Fruit fly (Drosophila melanogaster): ENCODE data around the gene CG6813.

Gene CG6813

DNA sequence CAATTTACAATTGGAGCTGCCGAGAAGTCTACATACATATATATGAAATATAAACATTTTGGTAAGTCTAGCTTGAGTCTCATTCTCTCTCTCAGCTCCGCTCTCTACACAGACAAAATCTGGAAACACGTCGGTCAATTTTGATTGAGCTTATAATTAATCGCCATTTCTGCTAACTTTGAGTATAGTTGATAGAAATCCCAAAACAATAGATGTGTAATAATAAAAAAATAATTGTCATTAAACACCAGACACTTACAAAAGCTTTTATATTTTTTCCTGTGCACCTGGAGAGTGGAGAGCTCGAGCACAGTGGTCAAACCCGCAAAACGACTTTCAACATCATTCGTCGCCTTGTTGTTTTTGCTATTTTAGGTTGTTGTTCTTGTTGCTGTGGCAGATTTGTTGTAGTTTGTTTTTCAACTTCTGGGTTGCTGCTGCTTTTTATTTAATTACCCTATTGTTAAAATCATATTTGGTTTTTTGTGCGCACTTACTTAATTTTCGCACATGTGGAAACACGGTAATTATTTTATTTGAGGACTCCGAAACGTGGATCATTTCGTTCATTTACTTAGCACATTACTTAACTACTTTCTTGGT lies 30.3 kb upstream of the CG6813 start (continued):
- TF ChIP-seq her (GFP tag; optimal IDR thresholded peaks at IDR 0.05) (peak; percentile 91), Hr78 (GFP tag; optimal IDR thresholded peaks at IDR 0.05) (peak in 1 of 2 experiments; percentile 77), fd64A (GFP tag; optimal IDR thresholded peaks at IDR 0.05) (peak; percentile 92), CG5953 (GFP tag; IDR thresholded peaks at IDR 0.05) (peak; percentile 94), CG3065 (GFP tag; optimal IDR thresholded peaks at IDR 0.05) (peak; percentile 82), CG6791 (GFP tag; IDR thresholded peaks at IDR 0.05; ENCODE audit: partially characterized antibody) (no peak), CG7963 (GFP tag; IDR thresholded peaks at IDR 0.05; ENCODE audit: partially characterized antibody) (no peak), dati (GFP tag; IDR thresholded peaks at IDR 0.05) (peak; percentile 90), CG17568 (GFP tag; optimal IDR thresholded peaks at IDR 0.05) (peak; percentile 96), gsb-n (tag; optimal IDR thresholded peaks at IDR 0.05) (peak; percentile 95), wor (GFP tag; IDR thresholded peaks at IDR 0.05) (peak; percentile 93), Dbx (GFP tag; IDR thresholded peaks at IDR 0.05) (peak; percentile 97), zen (tag; optimal IDR thresholded peaks at IDR 0.05) (peak; percentile 90), Tbp (GFP tag; optimal IDR thresholded peaks at IDR 0.05) (no peak), CG13624 (GFP tag; optimal IDR thresholded peaks at IDR 0.05) (peak; percentile 95), sc (optimal IDR thresholded peaks at IDR 0.05) (no peak), sc (GFP tag; optimal IDR thresholded peaks at IDR 0.05) (peak; percentile 92), CG3726 (GFP tag; IDR thresholded peaks at IDR 0.05) (peak; percentile 95), CG15696 (tag; optimal IDR thresholded peaks at IDR 0.05) (peak; percentile 76), CG6689 (GFP tag; IDR thresholded peaks at IDR 0.05) (peak; percentile 96), Ets97D (GFP tag; optimal IDR thresholded peaks at IDR 0.05) (peak; percentile 88), Ada2b (GFP tag; IDR thresholded peaks at IDR 0.05) (peak; percentile 97), gfzf (GFP tag; optimal IDR thresholded peaks at IDR 0.05) (no peak), esg (GFP tag; conservative IDR thresholded peaks at IDR 0.05) (peak; percentile 96), CG1647 (GFP tag; optimal IDR thresholded peaks at IDR 0.05) (peak; percentile 96), h (optimal IDR thresholded peaks at IDR 0.05) (no peak), toy (GFP tag; IDR thresholded peaks at IDR 0.05) (peak; percentile 93), cato (GFP tag; optimal IDR thresholded peaks at IDR 0.05; ENCODE audit: borderline replicate concordance) (peak; percentile 91), CG33557 (GFP tag; optimal IDR thresholded peaks at IDR 0.05) (peak; percentile 85), Nf-YC (tag; optimal IDR thresholded peaks at IDR 0.05) (peak; percentile 73), CG7271 (tag; optimal IDR thresholded peaks at IDR 0.05) (peak; percentile 69), D (optimal IDR thresholded peaks at IDR 0.05) (no peak), D (GFP tag; optimal IDR thresholded peaks at IDR 0.05) (peak; percentile 86), CG17328 (GFP tag; IDR thresholded peaks at IDR 0.05) (peak; percentile 97), Jarid2 (GFP tag; optimal IDR thresholded peaks at IDR 0.05) (peak; percentile 63), CG10543 (GFP tag; optimal IDR thresholded peaks at IDR 0.05) (peak; percentile 25), danr (GFP tag; IDR thresholded peaks at IDR 0.05) (peak; percentile 92), Nf-YB (GFP tag; optimal IDR thresholded peaks at IDR 0.05) (peak; percentile 85), mam (GFP tag; optimal IDR thresholded peaks at IDR 0.05) (peak; percentile 96), br (optimal IDR thresholded peaks at IDR 0.05) (no peak), inv (GFP tag; IDR thresholded peaks at IDR 0.05; ENCODE audit: partially characterized antibody) (no peak), HHEX (GFP tag; optimal IDR thresholded peaks at IDR 0.05) (peak; percentile 97), Pdp1 (GFP tag; optimal IDR thresholded peaks at IDR 0.05) (peak; percentile 95 to 97), al (GFP tag; IDR thresholded peaks at IDR 0.05) (peak; percentile 97), ase (GFP tag; IDR thresholded peaks at IDR 0.05) (peak; percentile 95), zf30C (GFP tag; optimal IDR thresholded peaks at IDR 0.05) (peak; percentile 76), grn (GFP tag; optimal IDR thresholded peaks at IDR 0.05) (peak; percentile 62), lola (GFP tag; optimal IDR thresholded peaks at IDR 0.05) (peak in 1 of 3 experiments; percentile 92), lmd (GFP tag; IDR thresholded peaks at IDR 0.05) (peak; percentile 97), Spps (tag; optimal IDR thresholded peaks at IDR 0.05) (peak; percentile 91), CG14710 (tag; optimal IDR thresholded peaks at IDR 0.05) (peak; percentile 93)

Data from whole organism, embryonic.